Worm (Caenorhabditis elegans): ENCODE results near the gene H41C03.3.

DNA sequence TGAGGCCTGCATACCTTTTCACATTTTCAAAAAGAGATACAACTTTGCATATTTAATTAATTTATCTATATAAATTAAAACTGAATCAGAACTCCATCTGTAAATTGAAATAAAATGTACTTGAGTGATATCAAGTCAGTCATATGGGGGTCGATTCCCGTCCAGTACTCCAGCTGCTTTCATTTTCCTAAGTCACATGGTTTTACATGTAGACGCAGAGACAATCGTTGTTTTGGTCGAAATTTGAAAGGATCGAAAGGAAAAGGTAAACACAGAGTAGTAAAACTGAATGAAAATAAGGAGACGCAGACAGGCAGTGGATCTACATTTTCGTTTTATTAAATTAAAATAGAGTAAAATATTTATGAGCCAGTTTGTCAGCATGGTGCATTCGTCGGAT lies 28.6 kb downstream of the H41C03.3 start:
- no peak for TF ChIP-seq nfya-1 (tag; optimal IDR thresholded peaks at IDR 0.05)
- no peak for TF ChIP-seq ama-1 (optimal IDR thresholded peaks at IDR 0.05)
- no peak for TF ChIP-seq C38D4.7 (GFP tag; optimal IDR thresholded peaks at IDR 0.05)
- no peak for TF ChIP-seq pha-4 (tag; optimal IDR thresholded peaks at IDR 0.05)
- TF ChIP-seq ceh-48 (tag; optimal IDR thresholded peaks at IDR 0.05): no peak
- TF ChIP-seq odd-2 (tag; optimal IDR thresholded peaks at IDR 0.05): no peak
- no peak for TF ChIP-seq ceh-19 (GFP tag; optimal IDR thresholded peaks at IDR 0.05)
- TF ChIP-seq unc-86 (tag; optimal IDR thresholded peaks at IDR 0.05): no peak
- peak; percentile 77 for TF ChIP-seq hlh-30 (tag; optimal IDR thresholded peaks at IDR 0.05; ENCODE audit: insufficient read depth)
- TF ChIP-seq sdc-2 (tag; optimal IDR thresholded peaks at IDR 0.05): no peak
- no peak for TF ChIP-seq npax-4 (tag; optimal IDR thresholded peaks at IDR 0.05)
- TF ChIP-seq tbx-2 (tag; optimal IDR thresholded peaks at IDR 0.05): no peak
- TF ChIP-seq pag-3 (tag; optimal IDR thresholded peaks at IDR 0.05; ENCODE audit: borderline replicate concordance): no peak
- TF ChIP-seq sox-4 (tag; optimal IDR thresholded peaks at IDR 0.05): no peak

Measured in whole organism, late embryonic.